Fruit fly (Drosophila melanogaster) whole organism, embryonic: ENCODE data around the gene CG43845.
A peak's percentile ranks its signal among the peaks of the same experiment; 100 is the strongest.

Experiments used
- Blimp-1 ChIP-seq: fragments of 200-800 bp; sonication (Bioruptor generic); optimal IDR thresholded peaks from 3 replicates; lab custom pipeline; 2018; ENCODE audit warnings: missing biosample characterization, missing genetic modification characterization, mild to moderate bottlenecking, moderate library complexity, missing genetic modification reagents
- CG10366 ChIP-seq: fragments of 200-800 bp; sonication (Bioruptor generic); IDR thresholded peaks from 2 replicates; pipeline ENCODE4 v1.3.6; 2022; ENCODE audit warnings: missing biosample characterization, missing genetic modification characterization
- CG10462 ChIP-seq: fragments of 200-800 bp; sonication (Bioruptor generic); optimal IDR thresholded peaks from 2 replicates; lab custom pipeline; 2016; ENCODE audit warnings: missing biosample characterization, missing genetic modification characterization
- CG11695 ChIP-seq: fragments of 200-800 bp; sonication (Bioruptor generic); IDR thresholded peaks from 3 replicates; pipeline ENCODE4 v1.3.6; 2022; ENCODE audit warnings: missing biosample characterization, missing genetic modification characterization
- CG12071 ChIP-seq: fragments of 200-800 bp; sonication (Bioruptor generic); optimal IDR thresholded peaks from 3 replicates; lab custom pipeline; 2018; ENCODE audit warnings: missing biosample characterization, mild to moderate bottlenecking, missing genetic modification characterization
- CG14860 ChIP-seq: fragments of 200-800 bp; sonication (Bioruptor generic); IDR thresholded peaks from 3 replicates; pipeline ENCODE4 v1.3.6; 2022; ENCODE audit warnings: missing biosample characterization, missing genetic modification characterization; ENCODE audit not compliant: partially characterized antibody
- CG15269 ChIP-seq: fragments of 200-800 bp; sonication (Bioruptor generic); optimal IDR thresholded peaks from 2 replicates; lab custom pipeline; 2018; ENCODE audit warnings: missing biosample characterization, mild to moderate bottlenecking, missing genetic modification characterization, moderate library complexity
- CG1602 ChIP-seq: fragments of 200-800 bp; sonication (Bioruptor generic); optimal IDR thresholded peaks from 3 replicates; lab custom pipeline; 2016; ENCODE audit warnings: missing biosample characterization, missing genetic modification characterization
- CG16815 ChIP-seq: fragments of 200-800 bp; sonication (Bioruptor generic); optimal IDR thresholded peaks from 3 replicates; lab custom pipeline; 2017; ENCODE audit warnings: missing biosample characterization, mild to moderate bottlenecking, missing genetic modification characterization
- CG16863 ChIP-seq: fragments of 200-800 bp; sonication (Bioruptor generic); optimal IDR thresholded peaks from 3 replicates; lab custom pipeline; 2016; ENCODE audit warnings: missing biosample characterization, missing genetic modification characterization
- CG17359 ChIP-seq: fragments of 200-800 bp; sonication (Bioruptor generic); optimal IDR thresholded peaks from 3 replicates; lab custom pipeline; 2018; ENCODE audit warnings: missing biosample characterization, mild to moderate bottlenecking, missing genetic modification characterization, moderate library complexity
- CG17361 ChIP-seq: fragments of 200-800 bp; sonication (Bioruptor generic); IDR thresholded peaks from 3 replicates; pipeline ENCODE4 v1.3.6; 2022; ENCODE audit warnings: missing biosample characterization, missing genetic modification characterization
- CG18476 ChIP-seq: fragments of 200-800 bp; sonication (Bioruptor generic); optimal IDR thresholded peaks from 2 replicates; lab custom pipeline; 2016; ENCODE audit warnings: missing biosample characterization, mild to moderate bottlenecking, missing genetic modification characterization
- CG18764 ChIP-seq: fragments of 200-800 bp; sonication (Bioruptor generic); optimal IDR thresholded peaks from 3 replicates; lab custom pipeline; 2016; ENCODE audit warnings: missing biosample characterization, missing genetic modification characterization
- CG2678 ChIP-seq: fragments of 200-800 bp; sonication (Bioruptor generic); optimal IDR thresholded peaks from 3 replicates; lab custom pipeline; 2019; ENCODE audit warnings: missing biosample characterization, mild to moderate bottlenecking, missing genetic modification characterization, moderate library complexity
- CG2712 ChIP-seq: fragments of 200-800 bp; optimal IDR thresholded peaks from 3 replicates; lab custom pipeline; 2019; ENCODE audit warnings: missing biosample characterization, mild to moderate bottlenecking, missing genetic modification characterization, moderate library complexity
- CG30431 ChIP-seq: fragments of 200-800 bp; sonication (Bioruptor generic); optimal IDR thresholded peaks from 2 replicates; lab custom pipeline; 2017; ENCODE audit warnings: missing biosample characterization, missing genetic modification characterization
- CG31365 ChIP-seq: fragments of 200-800 bp; sonication (Bioruptor generic); optimal IDR thresholded peaks from 2 replicates; lab custom pipeline; 2018; ENCODE audit warnings: missing biosample characterization, mild to moderate bottlenecking, missing genetic modification characterization
- CG33557 ChIP-seq: fragments of 200-800 bp; sonication (Bioruptor generic); optimal IDR thresholded peaks from 2 replicates; lab custom pipeline; 2019; ENCODE audit warnings: missing biosample characterization, mild to moderate bottlenecking, missing genetic modification characterization, moderate library complexity
- CG3838 ChIP-seq: fragments of 200-800 bp; sonication (Bioruptor generic); optimal IDR thresholded peaks from 3 replicates; lab custom pipeline; 2016; ENCODE audit warnings: missing biosample characterization, missing genetic modification characterization
- CG4328 ChIP-seq: fragments of 200-800 bp; sonication (Bioruptor generic); optimal IDR thresholded peaks from 3 replicates; lab custom pipeline; 2017; ENCODE audit warnings: missing biosample characterization, missing genetic modification reagents, missing genetic modification characterization
- CG4730 ChIP-seq: fragments of 200-800 bp; sonication (Bioruptor generic); IDR thresholded peaks from 2 replicates; pipeline ENCODE4 v1.3.6; 2022; ENCODE audit warnings: missing biosample characterization, missing genetic modification characterization
- CG5180 ChIP-seq: fragments of 200-800 bp; sonication (Bioruptor generic); optimal IDR thresholded peaks from 3 replicates; lab custom pipeline; 2017; ENCODE audit warnings: missing biosample characterization, missing genetic modification characterization, mild to moderate bottlenecking, moderate library complexity, missing genetic modification reagents
- CG6175 ChIP-seq: fragments of 200-800 bp; sonication (Bioruptor generic); IDR thresholded peaks from 3 replicates; pipeline ENCODE4 v1.3.6; 2022; ENCODE audit warnings: missing biosample characterization, missing genetic modification characterization
- CG7372 ChIP-seq: fragments of 200-800 bp; sonication (Bioruptor generic); IDR thresholded peaks from 2 replicates; pipeline ENCODE4 v1.3.6; 2022; ENCODE audit warnings: missing biosample characterization, missing genetic modification characterization
- CG8359 ChIP-seq: fragments of 200-800 bp; sonication (Bioruptor generic); optimal IDR thresholded peaks from 2 replicates; lab custom pipeline; 2017; ENCODE audit warnings: missing biosample characterization, mild to moderate bottlenecking, missing genetic modification characterization, borderline replicate concordance
- CHES-1-like ChIP-seq: fragments of 200-800 bp; sonication (Bioruptor generic); optimal IDR thresholded peaks from 2 replicates; lab custom pipeline; 2016; ENCODE audit warnings: missing biosample characterization, missing genetic modification characterization
- Ets97D ChIP-seq: fragments of 200-800 bp; sonication (Bioruptor generic); optimal IDR thresholded peaks from 3 replicates; lab custom pipeline; 2016; ENCODE audit warnings: missing biosample characterization, missing genetic modification characterization
- GATAe ChIP-seq: fragments of 200-800 bp; sonication (Bioruptor generic); conservative IDR thresholded peaks from 2 replicates; pipeline ENCODE4 v1.3.6; 2022; ENCODE audit warnings: missing biosample characterization, missing genetic modification characterization
- HLHmδ ChIP-seq: fragments of 200-800 bp; sonication (Bioruptor generic); optimal IDR thresholded peaks from 2 replicates; lab custom pipeline; 2018; ENCODE audit warnings: missing biosample characterization, mild to moderate bottlenecking, missing genetic modification characterization, moderate library complexity
- Hmx ChIP-seq: fragments of 200-800 bp; sonication (Bioruptor generic); optimal IDR thresholded peaks from 2 replicates; lab custom pipeline; 2016; ENCODE audit warnings: missing biosample characterization, missing genetic modification characterization
- Jarid2 ChIP-seq: fragments of 200-800 bp; sonication (Bioruptor generic); optimal IDR thresholded peaks from 3 replicates; lab custom pipeline; 2017; ENCODE audit warnings: mild to moderate bottlenecking, missing biosample characterization, missing genetic modification reagents, missing genetic modification characterization
- Mad ChIP-seq: fragments of 200-800 bp; sonication (Bioruptor generic); optimal IDR thresholded peaks from 2 replicates; lab custom pipeline; 2016; ENCODE audit warnings: missing biosample characterization, missing genetic modification characterization
- PHDP ChIP-seq: fragments of 200-800 bp; sonication (Bioruptor generic); optimal IDR thresholded peaks from 3 replicates; lab custom pipeline; 2018; ENCODE audit warnings: missing biosample characterization, mild to moderate bottlenecking, missing genetic modification characterization, moderate library complexity
- ap ChIP-seq: fragments of 200-800 bp; sonication (Bioruptor generic); IDR thresholded peaks from 2 replicates; pipeline ENCODE4 v1.3.6; 2022; ENCODE audit warnings: missing biosample characterization, missing genetic modification characterization
- esg ChIP-seq: fragments of 200-800 bp; sonication (Bioruptor generic); conservative IDR thresholded peaks from 2 replicates; pipeline ENCODE4 v1.3.6; 2022; ENCODE audit warnings: missing biosample characterization, missing genetic modification characterization
- fd64A ChIP-seq: fragments of 200-800 bp; sonication (Bioruptor generic); optimal IDR thresholded peaks from 3 replicates; lab custom pipeline; 2018; ENCODE audit warnings: missing biosample characterization, mild to moderate bottlenecking, missing genetic modification characterization
- grau ChIP-seq: fragments of 200-800 bp; optimal IDR thresholded peaks from 3 replicates; lab custom pipeline; 2019; ENCODE audit warnings: missing biosample characterization, mild to moderate bottlenecking, missing genetic modification characterization, moderate library complexity
- grn ChIP-seq: fragments of 200-800 bp; sonication (Bioruptor generic); optimal IDR thresholded peaks from 3 replicates; lab custom pipeline; 2017; ENCODE audit warnings: missing biosample characterization, missing genetic modification characterization
- gsb ChIP-seq: fragments of 200-800 bp; sonication (Bioruptor generic); IDR thresholded peaks from 2 replicates; pipeline ENCODE4 v1.3.6; 2022; ENCODE audit warnings: missing biosample characterization, missing genetic modification characterization
- hth ChIP-seq: fragments of >200 bp; optimal IDR thresholded peaks from 2 replicates; lab custom pipeline; 2017; ENCODE audit warnings: inconsistent platforms
- lola ChIP-seq, 3 experiments: fragments of >200 bp in 2 of 3; fragments of 200-800 bp in 1 of 3; sonication (Bioruptor generic) in 1 of 3; optimal IDR thresholded peaks; 2 replicates each; lab custom pipeline; 2017 to 2019; ENCODE audit warnings: missing biosample characterization in 3 of 3, missing genetic modification characterization in 3 of 3, mild to moderate bottlenecking in 1 of 3, moderate library complexity in 1 of 3
- lov ChIP-seq, 2 experiments: fragments of 200-800 bp in 1 of 2; fragments of >200 bp in 1 of 2; sonication (Bioruptor generic) in 1 of 2; IDR thresholded peaks in 1 of 2; optimal IDR thresholded peaks in 1 of 2; 2 replicates in 1 of 2; 3 replicates in 1 of 2; pipeline versions ENCODE4 v1.3.6 to Lab custom; 2017 to 2022; ENCODE audit warnings: missing biosample characterization in 1 of 2, missing genetic modification characterization in 1 of 2
- nom ChIP-seq: fragments of 200-800 bp; sonication (Bioruptor generic); optimal IDR thresholded peaks from 2 replicates; lab custom pipeline; 2017; ENCODE audit warnings: missing biosample characterization, missing genetic modification characterization, mild to moderate bottlenecking, moderate library complexity, missing genetic modification reagents
- pan ChIP-seq, 4 experiments: fragments of >200 bp in 3 of 4; fragments of 200-800 bp in 1 of 4; sonication (Bioruptor generic) in 1 of 4; optimal IDR thresholded peaks in 3 of 4; IDR thresholded peaks in 1 of 4; 2 replicates each; pipeline versions ENCODE4 v1.3.6 to Lab custom; 2017 to 2022; ENCODE audit warnings: missing biosample characterization in 2 of 4, missing genetic modification characterization in 2 of 4, mixed read lengths in 1 of 4
- row ChIP-seq: fragments of 200-800 bp; sonication (Bioruptor generic); IDR thresholded peaks from 3 replicates; pipeline ENCODE4 v1.3.6; 2022; ENCODE audit warnings: missing biosample characterization, missing genetic modification characterization
- sd ChIP-seq: fragments of 200-800 bp; sonication (Bioruptor generic); optimal IDR thresholded peaks from 3 replicates; lab custom pipeline; 2018; ENCODE audit warnings: missing biosample characterization, mild to moderate bottlenecking, missing genetic modification characterization, moderate library complexity
- zf30C ChIP-seq: fragments of 200-800 bp; sonication (Bioruptor generic); optimal IDR thresholded peaks from 3 replicates; lab custom pipeline; 2018; ENCODE audit warnings: missing biosample characterization, mild to moderate bottlenecking, missing genetic modification characterization

CG43845 gene

DNA sequence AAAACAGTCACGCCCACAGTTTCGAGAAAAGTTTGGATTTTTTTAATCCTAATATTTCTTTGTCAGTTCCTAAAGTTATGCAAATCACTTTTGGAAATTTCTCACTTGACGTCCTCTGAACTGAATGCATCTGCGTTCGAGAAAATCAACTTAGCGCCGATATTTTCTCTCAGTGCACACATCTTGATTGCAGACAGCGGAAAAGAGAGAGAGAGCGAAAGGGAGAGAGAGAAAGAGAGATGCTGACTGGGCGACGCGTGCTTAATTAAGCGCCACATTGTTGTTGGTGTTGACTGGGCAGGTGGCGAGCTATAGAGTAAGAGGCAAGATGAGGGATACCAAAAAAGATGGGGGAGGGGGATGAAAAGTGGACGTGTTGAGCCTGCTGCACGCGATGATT is 4.3 kb downstream of the CG43845 start (continued):
- TF ChIP-seq PHDP (tag; lab: Kevin White, UChicago): peak; percentile 31
- peak; percentile 69 for TF ChIP-seq zf30C (GFP tag; lab: Kevin White, UChicago)
- peak; percentile 54 for TF ChIP-seq grn (GFP tag; lab: Kevin White, UChicago)
- peak; percentile 26 for TF ChIP-seq nom
- 0 out of 3 replicates have a peak, but pooled peaks have one; percentile 19 for TF ChIP-seq CG6175 (GFP tag; lab: Robert Waterston, UW)
- TF ChIP-seq CG2678: peak; percentile 60
- no peak for TF ChIP-seq CG10462 (GFP tag; lab: Kevin White, UChicago)
- no peak for TF ChIP-seq CG4730
- peak; percentile 54 for TF ChIP-seq CG15269 (tag; lab: Kevin White, UChicago)
- TF ChIP-seq HLHmδ: peak; percentile 43
- peak; percentile 71; the same call in 2 of the 3 replicates for TF ChIP-seq CG17361 (GFP tag; lab: Robert Waterston, UW)
- TF ChIP-seq CG4328 (GFP tag; lab: Kevin White, UChicago): no peak
- TF ChIP-seq gsb (GFP tag; lab: Robert Waterston, UW): no peak
- peak; percentile 34; the same call in 1 of the 2 replicates for TF ChIP-seq esg (GFP tag; lab: Robert Waterston, UW)
- peak; percentile 21 for TF ChIP-seq CG16815 (GFP tag; lab: Kevin White, UChicago)
- TF ChIP-seq lov (optimal IDR thresholded peaks at IDR 0.05; lab: Kevin White, UChicago): no peak
- 0 out of 3 replicates have a peak, but pooled peaks have one; percentile 49 for TF ChIP-seq lov (GFP tag; IDR thresholded peaks at IDR 0.05; lab: Robert Waterston, UW)
- TF ChIP-seq pan (optimal IDR thresholded peaks at IDR 0.05; lab: Kevin White, UChicago): no peak
- peak in 1 of 2 experiments; percentile 66 for TF ChIP-seq pan (GFP tag; optimal IDR thresholded peaks at IDR 0.05 in 1 of 2, IDR thresholded peaks at IDR 0.05 in 1 of 2)
- peak; percentile 19 for TF ChIP-seq Jarid2 (GFP tag; lab: Kevin White, UChicago)
- no peak for TF ChIP-seq GATAe
- peak; percentile 15 for TF ChIP-seq CHES-1-like
- TF ChIP-seq hth (lab: Kevin White, UChicago): no peak
- peak; percentile 65 for TF ChIP-seq CG16863 (GFP tag; lab: Kevin White, UChicago)
- TF ChIP-seq CG2712 (tag; lab: Kevin White, UChicago): peak; percentile 58
- TF ChIP-seq row: peak; percentile 61
- TF ChIP-seq Hmx: no peak
- peak; percentile 16 for TF ChIP-seq CG33557 (GFP tag; lab: Kevin White, UChicago)
- peak; percentile 68 for TF ChIP-seq CG17359 (tag; lab: Kevin White, UChicago)
- TF ChIP-seq fd64A (GFP tag; lab: Kevin White, UChicago): peak; percentile 25
- no peak for TF ChIP-seq CG14860 (GFP tag; lab: Robert Waterston, UW)
- peak; percentile 34 for TF ChIP-seq CG30431
- no peak for TF ChIP-seq CG5180 (GFP tag; lab: Kevin White, UChicago)
- peak; percentile 56 for TF ChIP-seq Blimp-1 (GFP tag; lab: Kevin White, UChicago)
- peak; percentile 47 for TF ChIP-seq CG12071 (GFP tag; lab: Kevin White, UChicago)
- TF ChIP-seq CG10366 (GFP tag; lab: Robert Waterston, UW): peak; percentile 67
- peak; percentile 53; the same call in 1 of the 3 replicates for TF ChIP-seq CG11695
- TF ChIP-seq lola (GFP tag; optimal IDR thresholded peaks at IDR 0.05; lab: Kevin White, UChicago): peak in 1 of 3 experiments; percentile 50
- peak; percentile 50 for TF ChIP-seq Mad (GFP tag; lab: Kevin White, UChicago)
- TF ChIP-seq grau (tag; lab: Kevin White, UChicago): peak; percentile 43
- TF ChIP-seq CG31365 (tag; lab: Kevin White, UChicago): peak; percentile 13
- no peak for TF ChIP-seq CG18476
- TF ChIP-seq ap: 0 out of 2 replicates have a peak, but pooled peaks have one; percentile 37
- no peak for TF ChIP-seq Ets97D (GFP tag; lab: Kevin White, UChicago)
- no peak for TF ChIP-seq CG3838 (GFP tag; lab: Kevin White, UChicago)
- peak; percentile 5 for TF ChIP-seq sd
- peak; percentile 15 for TF ChIP-seq CG8359 (GFP tag; lab: Kevin White, UChicago)
- TF ChIP-seq CG18764 (GFP tag; lab: Kevin White, UChicago): peak; percentile 18
- 0 out of 2 replicates have a peak, but pooled peaks have one; percentile 33 for TF ChIP-seq CG7372 (GFP tag; lab: Robert Waterston, UW)
- no peak for TF ChIP-seq CG1602 (GFP tag; lab: Kevin White, UChicago)
